Worm (Caenorhabditis elegans) whole organism, L3 larva: Measurements from ENCODE around the gene frm-3.

ENCODE experiments used
- R02D3.7 ChIP-seq: fragments of 150-350 bp; optimal IDR thresholded peaks from 2 replicates; lab custom pipeline; 2014; ENCODE audit warnings: missing biosample characterization, missing genetic modification characterization
- ZK546.5 ChIP-seq: sonication (generic microtip); optimal IDR thresholded peaks from 2 replicates; lab custom pipeline; 2017; ENCODE audit warnings: missing biosample characterization, missing genetic modification characterization
- aly-2 ChIP-seq: fragments of 150-350 bp; optimal IDR thresholded peaks from 2 replicates; lab custom pipeline; 2014; ENCODE audit warnings: missing biosample characterization, missing genetic modification characterization
- ama-1 ChIP-seq: fragments of 150-350 bp; optimal IDR thresholded peaks from 2 replicates; lab custom pipeline; 2018
- ceh-16 ChIP-seq: sonication (generic microtip); optimal IDR thresholded peaks from 2 replicates; lab custom pipeline; 2017; ENCODE audit warnings: missing biosample characterization, missing genetic modification characterization
- ceh-28 ChIP-seq: fragments of 150-350 bp; optimal IDR thresholded peaks from 2 replicates; lab custom pipeline; 2014; ENCODE audit warnings: missing biosample characterization, missing genetic modification reagents, missing genetic modification characterization
- ceh-82 ChIP-seq: fragments of 150-350 bp; optimal IDR thresholded peaks from 2 replicates; lab custom pipeline; 2014; ENCODE audit warnings: missing biosample characterization, missing genetic modification characterization
- ceh-9 ChIP-seq: sonication (generic microtip); optimal IDR thresholded peaks from 2 replicates; lab custom pipeline; 2018; ENCODE audit warnings: missing biosample characterization, missing genetic modification characterization
- daf-12 ChIP-seq: fragments of 150-350 bp; optimal IDR thresholded peaks from 2 replicates; lab custom pipeline; 2014; ENCODE audit warnings: missing biosample characterization, missing genetic modification reagents, missing genetic modification characterization
- egl-27 ChIP-seq: sonication (generic microtip); optimal IDR thresholded peaks from 4 replicates; lab custom pipeline; 2017; ENCODE audit warnings: missing biosample characterization, missing genetic modification reagents, missing genetic modification characterization
- egl-5 ChIP-seq: fragments of 150-350 bp; optimal IDR thresholded peaks from 2 replicates; lab custom pipeline; 2017; ENCODE audit warnings: missing biosample characterization, missing genetic modification reagents, missing genetic modification characterization, inconsistent platforms
- elt-1 ChIP-seq: fragments of 150-350 bp; optimal IDR thresholded peaks from 2 replicates; lab custom pipeline; 2014; ENCODE audit warnings: missing biosample characterization, missing genetic modification characterization
- elt-2 ChIP-seq: sonication (generic microtip); optimal IDR thresholded peaks from 2 replicates; lab custom pipeline; 2016; ENCODE audit warnings: missing genetic modification reagents, mild to moderate bottlenecking, missing genetic modification characterization, missing compliant biosample characterization
- elt-3 ChIP-seq, 3 experiments: fragments of 150-350 bp in 1 of 3; sonication (generic microtip) in 2 of 3; optimal IDR thresholded peaks; 2 replicates in 2 of 3; 4 replicates in 1 of 3; lab custom pipeline; 2014 to 2017; ENCODE audit warnings: missing biosample characterization in 3 of 3, missing genetic modification characterization in 3 of 3
- eor-1 ChIP-seq, 2 experiments: fragments of 150-350 bp; optimal IDR thresholded peaks; 2 replicates each; lab custom pipeline; 2014 to 2018; ENCODE audit warnings: missing biosample characterization in 2 of 2, missing genetic modification characterization in 2 of 2
- fkh-10 ChIP-seq: sonication (generic microtip); optimal IDR thresholded peaks from 2 replicates; lab custom pipeline; 2017; ENCODE audit warnings: missing biosample characterization, missing genetic modification reagents, missing genetic modification characterization
- fkh-2 ChIP-seq: fragments of 150-350 bp; optimal IDR thresholded peaks from 2 replicates; lab custom pipeline; 2014; ENCODE audit warnings: missing biosample characterization, missing genetic modification reagents, missing genetic modification characterization
- fos-1 ChIP-seq: fragments of 150-350 bp; optimal IDR thresholded peaks from 2 replicates; lab custom pipeline; 2014; ENCODE audit warnings: missing biosample characterization, missing genetic modification characterization
- hmg-11 ChIP-seq: sonication (generic microtip); optimal IDR thresholded peaks from 2 replicates; lab custom pipeline; 2016; ENCODE audit warnings: missing genetic modification characterization, missing compliant biosample characterization
- jun-1 ChIP-seq: fragments of 150-350 bp; optimal IDR thresholded peaks from 2 replicates; lab custom pipeline; 2014; ENCODE audit warnings: missing biosample characterization, missing genetic modification reagents, missing genetic modification characterization
- lin-15B ChIP-seq: fragments of 150-350 bp; optimal IDR thresholded peaks from 2 replicates; lab custom pipeline; 2014; ENCODE audit warnings: missing biosample characterization, missing genetic modification characterization
- lin-39 ChIP-seq: fragments of 150-350 bp; optimal IDR thresholded peaks from 2 replicates; lab custom pipeline; 2018; ENCODE audit warnings: missing biosample characterization, missing genetic modification reagents, missing genetic modification characterization
- lsy-12 ChIP-seq: sonication (generic microtip); optimal IDR thresholded peaks from 2 replicates; lab custom pipeline; 2016; ENCODE audit warnings: mild to moderate bottlenecking, missing genetic modification characterization, missing compliant biosample characterization
- mdl-1 ChIP-seq: fragments of 150-350 bp; optimal IDR thresholded peaks from 2 replicates; lab custom pipeline; 2014; ENCODE audit warnings: missing biosample characterization, missing genetic modification characterization
- mml-1 ChIP-seq: fragments of 150-350 bp; sonication (generic microtip); optimal IDR thresholded peaks from 3 replicates; lab custom pipeline; 2014; ENCODE audit warnings: missing biosample characterization, missing genetic modification characterization
- nfya-1 ChIP-seq: sonication (generic microtip); optimal IDR thresholded peaks from 2 replicates; lab custom pipeline; 2017; ENCODE audit warnings: missing genetic modification characterization, mild to moderate bottlenecking, missing compliant biosample characterization, antibody characterized with exemption, moderate library complexity; ENCODE audit not compliant: insufficient read depth
- nhr-11 ChIP-seq: fragments of 150-350 bp; optimal IDR thresholded peaks from 2 replicates; lab custom pipeline; 2014; ENCODE audit warnings: missing biosample characterization, missing genetic modification characterization
- nhr-12 ChIP-seq: fragments of 150-350 bp; optimal IDR thresholded peaks from 2 replicates; lab custom pipeline; 2014; ENCODE audit warnings: missing biosample characterization, missing genetic modification characterization
- nhr-23 ChIP-seq: fragments of 150-350 bp; optimal IDR thresholded peaks from 2 replicates; lab custom pipeline; 2014; ENCODE audit warnings: missing biosample characterization, missing genetic modification reagents, missing genetic modification characterization
- nhr-237 ChIP-seq: fragments of 150-350 bp; optimal IDR thresholded peaks from 2 replicates; lab custom pipeline; 2014; ENCODE audit warnings: missing biosample characterization, missing genetic modification characterization
- nhr-25 ChIP-seq: sonication (generic microtip); optimal IDR thresholded peaks from 2 replicates; lab custom pipeline; 2017; ENCODE audit warnings: missing biosample characterization, missing genetic modification characterization
- nhr-28 ChIP-seq: fragments of 150-350 bp; optimal IDR thresholded peaks from 2 replicates; lab custom pipeline; 2014; ENCODE audit warnings: missing biosample characterization, missing genetic modification characterization
- nhr-43 ChIP-seq: sonication (generic microtip); optimal IDR thresholded peaks from 2 replicates; lab custom pipeline; 2016; ENCODE audit warnings: mild to moderate bottlenecking, missing genetic modification characterization, missing compliant biosample characterization; ENCODE audit not compliant: poor library complexity, severe bottlenecking
- nhr-67 ChIP-seq: fragments of 150-350 bp; optimal IDR thresholded peaks from 2 replicates; lab custom pipeline; 2014; ENCODE audit warnings: missing biosample characterization, missing genetic modification characterization
- nhr-76 ChIP-seq: fragments of 150-350 bp; sonication (generic microtip); optimal IDR thresholded peaks from 5 replicates; lab custom pipeline; 2014; ENCODE audit warnings: missing biosample characterization, missing genetic modification characterization
- nhr-77 ChIP-seq: fragments of 150-350 bp; optimal IDR thresholded peaks from 2 replicates; lab custom pipeline; 2014; ENCODE audit warnings: missing biosample characterization, missing genetic modification characterization
- pha-4 ChIP-seq: fragments of 150-350 bp; optimal IDR thresholded peaks from 2 replicates; lab custom pipeline; 2014; ENCODE audit warnings: missing biosample characterization, missing genetic modification reagents, missing genetic modification characterization
- pqm-1 ChIP-seq: fragments of 150-350 bp; optimal IDR thresholded peaks from 2 replicates; lab custom pipeline; 2017; ENCODE audit warnings: missing biosample characterization, missing genetic modification characterization, inconsistent platforms
- sea-2 ChIP-seq: fragments of 150-350 bp; sonication (generic microtip); optimal IDR thresholded peaks from 4 replicates; lab custom pipeline; 2014; ENCODE audit warnings: missing biosample characterization, missing genetic modification reagents, missing genetic modification characterization
- skn-1 ChIP-seq: fragments of 150-350 bp; optimal IDR thresholded peaks from 2 replicates; lab custom pipeline; 2014; ENCODE audit warnings: missing biosample characterization, missing genetic modification characterization
- snpc-4 ChIP-seq: fragments of 150-350 bp; optimal IDR thresholded peaks from 2 replicates; lab custom pipeline; 2014; ENCODE audit warnings: missing biosample characterization, missing genetic modification characterization
- tbx-2 ChIP-seq: sonication (generic microtip); optimal IDR thresholded peaks from 2 replicates; lab custom pipeline; 2016; ENCODE audit warnings: mild to moderate bottlenecking, missing genetic modification characterization, missing compliant biosample characterization
- unc-39 ChIP-seq: sonication (generic microtip); optimal IDR thresholded peaks from 4 replicates; lab custom pipeline; 2017; ENCODE audit warnings: missing biosample characterization, missing genetic modification characterization
- unc-62 ChIP-seq: fragments of 150-350 bp; sonication (generic microtip); optimal IDR thresholded peaks from 4 replicates; lab custom pipeline; 2014; ENCODE audit warnings: missing biosample characterization, missing genetic modification reagents, missing genetic modification characterization
- zag-1 ChIP-seq: fragments of 150-350 bp; optimal IDR thresholded peaks from 2 replicates; lab custom pipeline; 2014; ENCODE audit warnings: missing biosample characterization, missing genetic modification characterization
- ztf-11 ChIP-seq: fragments of 150-350 bp; optimal IDR thresholded peaks from 2 replicates; lab custom pipeline; 2014; ENCODE audit warnings: missing biosample characterization, missing genetic modification characterization
- ztf-4 ChIP-seq: fragments of 150-350 bp; optimal IDR thresholded peaks from 2 replicates; lab custom pipeline; 2014; ENCODE audit warnings: missing biosample characterization, missing genetic modification characterization

frm-3 gene

ce11 chrX:11541690-11542089, 30.6 kb upstream of the frm-3 start:
- TF ChIP-seq sea-2 (no peak), nhr-23 (tag; lab: Kevin White, UChicago) (no peak), ZK546.5 (tag; lab: Kevin White, UChicago) (no peak), ceh-28 (tag; lab: Kevin White, UChicago) (no peak), elt-2 (tag; lab: Kevin White, UChicago) (no peak), fkh-10 (GFP tag; lab: Kevin White, UChicago) (no peak)

- peak; percentile 85 for TF ChIP-seq nhr-25 (tag; lab: Kevin White, UChicago)
- TF ChIP-seq egl-5 (tag; lab: Kevin White, UChicago) = peak; percentile 55
- TF ChIP-seq zag-1 = no peak
- peak; percentile 69 for TF ChIP-seq ceh-28 (tag; lab: Kevin White, UChicago)
- peak; percentile 33 for TF ChIP-seq nhr-23 (tag; lab: Kevin White, UChicago)
- TF ChIP-seq unc-62 = no peak
- TF ChIP-seq pha-4 (tag; lab: Kevin White, UChicago) = peak; percentile 75
- no peak for TF ChIP-seq fkh-2 (tag; lab: Kevin White, UChicago)
- peak; percentile 72 for TF ChIP-seq jun-1 (tag; lab: Kevin White, UChicago)
- no peak for TF ChIP-seq aly-2 (tag; lab: Kevin White, UChicago)
- TF ChIP-seq lin-15B = no peak
- no peak for TF ChIP-seq ceh-16
- TF ChIP-seq mml-1 = no peak
- no peak for TF ChIP-seq nhr-237 (tag; lab: Kevin White, UChicago)
- TF ChIP-seq snpc-4 = no peak
- no peak for TF ChIP-seq fkh-10 (GFP tag; lab: Kevin White, UChicago)
- no peak for TF ChIP-seq daf-12 (tag; lab: Kevin White, UChicago)
- no peak for TF ChIP-seq unc-39 (tag; lab: Kevin White, UChicago)
- no peak for TF ChIP-seq sea-2
- TF ChIP-seq nhr-77 (tag; lab: Kevin White, UChicago) = no peak
- no peak for TF ChIP-seq egl-27 (tag; lab: Kevin White, UChicago)
- no peak for TF ChIP-seq elt-3 (tag; optimal IDR thresholded peaks at IDR 0.05; lab: Kevin White, UChicago)
- no peak for TF ChIP-seq tbx-2 (tag; lab: Kevin White, UChicago)
- TF ChIP-seq nhr-11 (tag; lab: Kevin White, UChicago) = no peak
- TF ChIP-seq nfya-1 (tag; lab: Kevin White, UChicago) = peak; percentile 66
- peak; percentile 49 for TF ChIP-seq lin-39
- TF ChIP-seq eor-1 (tag; optimal IDR thresholded peaks at IDR 0.05; lab: Kevin White, UChicago) = no peak
- TF ChIP-seq ZK546.5 (tag; lab: Kevin White, UChicago) = no peak
- no peak for TF ChIP-seq ztf-4 (tag; lab: Kevin White, UChicago)
- TF ChIP-seq nhr-76 (tag; lab: Kevin White, UChicago) = no peak
- TF ChIP-seq mdl-1 (tag; lab: Kevin White, UChicago) = peak; percentile 4
- peak; percentile 78 for TF ChIP-seq elt-2 (tag; lab: Kevin White, UChicago)
- no peak for TF ChIP-seq nhr-12 (tag; lab: Kevin White, UChicago)
- no peak for TF ChIP-seq R02D3.7 (tag; lab: Kevin White, UChicago)
- peak; percentile 78 for TF ChIP-seq hmg-11 (tag; lab: Kevin White, UChicago)
- no peak for TF ChIP-seq ceh-9 (tag; lab: Kevin White, UChicago)
- TF ChIP-seq ceh-82 = no peak
- TF ChIP-seq fos-1 = peak; percentile 61
- no peak for TF ChIP-seq ama-1
- TF ChIP-seq pqm-1 (tag; lab: Kevin White, UChicago) = peak; percentile 85
- no peak for TF ChIP-seq ztf-11
- no peak for TF ChIP-seq nhr-28 (tag; lab: Kevin White, UChicago)
- TF ChIP-seq lsy-12 (tag; lab: Kevin White, UChicago) = peak; percentile 38
- TF ChIP-seq skn-1 (tag; lab: Kevin White, UChicago) = no peak
- TF ChIP-seq nhr-43 (tag; lab: Kevin White, UChicago) = no peak
- TF ChIP-seq nhr-67 (tag; lab: Kevin White, UChicago) = no peak
- no peak for TF ChIP-seq elt-1 (tag; lab: Kevin White, UChicago)
These were observed 25.6 kb upstream of the frm-3 start, which contains the start of gene selt-1.1 for ce11 chrX:11546445-11547275. TSS of gene selt-1.1 (minus strand) at chrX:11546495.
